Fruit fly (Drosophila melanogaster): ENCODE data around the gene eEF1gamma.

DNA sequence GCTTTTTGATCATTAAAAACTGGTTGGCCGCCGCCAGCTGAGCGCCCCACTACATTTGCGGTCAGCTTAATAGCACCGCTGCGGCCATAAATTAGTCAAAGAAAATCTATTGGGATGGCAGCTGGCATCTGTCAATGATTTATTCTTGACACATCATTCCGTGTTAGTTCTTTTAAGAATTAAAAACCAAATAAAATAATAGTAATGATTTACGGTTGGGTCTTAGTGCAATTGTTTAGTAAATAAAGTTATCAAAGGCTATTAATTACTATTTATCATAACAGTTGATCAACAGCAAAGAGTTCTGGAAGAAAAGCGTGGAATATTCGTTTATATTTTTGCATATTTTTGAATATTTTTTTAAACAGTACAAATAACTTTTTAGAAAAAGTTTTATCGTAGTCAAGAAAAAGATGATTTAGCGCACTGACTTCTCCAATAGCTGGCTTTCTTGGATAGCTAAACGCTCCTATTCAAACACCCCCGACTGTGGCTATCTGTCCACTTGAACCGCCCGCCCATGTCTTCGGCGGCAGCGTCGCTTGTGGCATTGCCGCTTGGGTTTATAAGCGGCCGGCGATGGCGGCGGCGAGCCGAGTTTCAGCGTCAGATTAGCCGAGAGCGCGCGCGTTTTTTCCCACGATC is 22.9 kb upstream of the eEF1gamma start, which contains the start of gene CG14515:
- TF ChIP-seq ttk (optimal IDR thresholded peaks at IDR 0.05), result no peak
- TF ChIP-seq psq (optimal IDR thresholded peaks at IDR 0.05), result no peak
- TF ChIP-seq Sin3A (optimal IDR thresholded peaks at IDR 0.05), result no peak
- TF ChIP-seq Myc (optimal IDR thresholded peaks at IDR 0.05), result no peak
